Worm (Caenorhabditis elegans): Measurements from ENCODE around the gene inos-1.

inos-1 gene

ce11 chrII:11731174-11731724 is 31.1 kb upstream of the inos-1 start (continued):
- peak; percentile 27 for TF ChIP-seq ztf-18 (tag; optimal IDR thresholded peaks at IDR 0.05)
- TF ChIP-seq unc-62 (GFP tag; optimal IDR thresholded peaks at IDR 0.05): no peak
- TF ChIP-seq rpc-1 (optimal IDR thresholded peaks at IDR 0.05): no peak
- TF ChIP-seq rpc-1 (tag; optimal IDR thresholded peaks at IDR 0.05): no peak
- peak; percentile 59 for TF ChIP-seq ZK185.1 (tag; optimal IDR thresholded peaks at IDR 0.05; ENCODE audit: poor library complexity, severe bottlenecking)
- peak; percentile 39 for TF ChIP-seq fkh-3 (tag; optimal IDR thresholded peaks at IDR 0.05)
- TF ChIP-seq attf-5 (GFP tag; optimal IDR thresholded peaks at IDR 0.05): no peak
- 0 out of 2 replicates have a peak, but pooled peaks have one; percentile 23 for TF ChIP-seq zfh-2 (GFP tag; conservative IDR thresholded peaks at IDR 0.05)
- no peak for TF ChIP-seq hmg-20 (GFP tag; IDR thresholded peaks at IDR 0.05)
- peak; percentile 53 for TF ChIP-seq chd-7 (tag; optimal IDR thresholded peaks at IDR 0.05)
- peak; percentile 48 for TF ChIP-seq nhr-90 (tag; optimal IDR thresholded peaks at IDR 0.05)
- TF ChIP-seq repo-1 (tag; optimal IDR thresholded peaks at IDR 0.05): peak; percentile 80
- TF ChIP-seq nhr-179 (tag; optimal IDR thresholded peaks at IDR 0.05): no peak
- TF ChIP-seq rec-8 (tag; optimal IDR thresholded peaks at IDR 0.05): no peak
- TF ChIP-seq athp-1 (tag; optimal IDR thresholded peaks at IDR 0.05): peak; percentile 42
- 0 out of 2 replicates have a peak, but pooled peaks have one; percentile 6 for TF ChIP-seq C17E4.6 (GFP tag; IDR thresholded peaks at IDR 0.05)
- TF ChIP-seq tlf-1 (GFP tag; optimal IDR thresholded peaks at IDR 0.05): peak; percentile 47
- peak; percentile 23; the same call in 1 of the 2 replicates for TF ChIP-seq ceh-91 (GFP tag; IDR thresholded peaks at IDR 0.05)
- TF ChIP-seq unc-130 (GFP tag; optimal IDR thresholded peaks at IDR 0.05): no peak
- TF ChIP-seq gei-17 (GFP tag; optimal IDR thresholded peaks at IDR 0.05): peak; percentile 67
- no peak for TF ChIP-seq ztf-3 (GFP tag; optimal IDR thresholded peaks at IDR 0.05)
- TF ChIP-seq dox-1 (GFP tag; IDR thresholded peaks at IDR 0.05): 0 out of 2 replicates have a peak, but pooled peaks have one; percentile 33
- peak; percentile 50; the same call in 1 of the 2 replicates for TF ChIP-seq ekl-4 (GFP tag; IDR thresholded peaks at IDR 0.05)
- TF ChIP-seq T26A5.8 (tag; optimal IDR thresholded peaks at IDR 0.05): peak; percentile 26
- no peak for TF ChIP-seq Y53F4B.3 (GFP tag; IDR thresholded peaks at IDR 0.05)

ce11 chrII:11729757-11730535 is 29.8 kb upstream of the inos-1 start:
- TF ChIP-seq ztf-28 (GFP tag; IDR thresholded peaks at IDR 0.05): no peak
- no peak for TF ChIP-seq ceh-27 (GFP tag; optimal IDR thresholded peaks at IDR 0.05)
- TF ChIP-seq lin-54 (GFP tag; optimal IDR thresholded peaks at IDR 0.05): no peak
- no peak for TF ChIP-seq dpl-1 (GFP tag; optimal IDR thresholded peaks at IDR 0.05)
- TF ChIP-seq lin-40 (tag; optimal IDR thresholded peaks at IDR 0.05): no peak
- no peak for TF ChIP-seq lin-35 (GFP tag; optimal IDR thresholded peaks at IDR 0.05)
- no peak for TF ChIP-seq F49E8.2 (tag; optimal IDR thresholded peaks at IDR 0.05; ENCODE audit: insufficient read depth)
- peak; percentile 77; the same call in 1 of the 2 replicates for TF ChIP-seq F37B4.10 (GFP tag; IDR thresholded peaks at IDR 0.05)
- no peak for TF ChIP-seq ekl-4 (GFP tag; IDR thresholded peaks at IDR 0.05)
- 0 out of 2 replicates have a peak, but pooled peaks have one; percentile 14 for TF ChIP-seq cebp-2 (GFP tag; IDR thresholded peaks at IDR 0.05)
- no peak for TF ChIP-seq atf-7 (tag; optimal IDR thresholded peaks at IDR 0.05)
- 0 out of 2 replicates have a peak, but pooled peaks have one; percentile 25 for TF ChIP-seq lin-26 (GFP tag; IDR thresholded peaks at IDR 0.05)
- TF ChIP-seq fkh-3 (tag; optimal IDR thresholded peaks at IDR 0.05): no peak
- TF ChIP-seq egrh-3 (GFP tag; IDR thresholded peaks at IDR 0.05): peak; percentile 84; the same call in 1 of the 2 replicates
- TF ChIP-seq egl-18 (GFP tag; IDR thresholded peaks at IDR 0.05): no peak
- TF ChIP-seq aptf-2 (GFP tag; conservative IDR thresholded peaks at IDR 0.05): no peak
- TF ChIP-seq nfya-2 (GFP tag; IDR thresholded peaks at IDR 0.05): no peak

Measured in whole organism, young adult.